Fruit fly (Drosophila melanogaster): ENCODE measurements around the gene Esp.

DNA sequence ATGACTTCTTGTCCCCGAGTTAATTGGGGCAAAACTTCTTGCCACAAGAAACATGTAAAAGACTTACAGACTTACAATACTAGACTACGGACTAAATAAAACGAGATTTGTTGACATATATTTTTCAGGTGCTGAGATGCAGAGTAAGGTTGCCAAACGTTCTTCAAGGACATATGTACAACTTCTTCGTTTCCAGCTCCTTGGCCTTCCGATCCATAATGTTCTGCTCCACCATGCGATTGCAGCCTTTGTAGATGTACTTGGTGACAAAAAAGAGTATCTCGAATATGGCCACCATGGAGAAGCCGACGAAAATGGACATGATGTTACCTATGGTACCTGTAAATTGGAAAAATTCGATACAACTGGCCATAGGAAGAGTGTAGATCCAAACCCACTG, 15.7 kb downstream of the Esp start, which contains the start of gene CAH4:
- TF ChIP-seq CG33017 (tag; optimal IDR thresholded peaks at IDR 0.05) (no peak), CG7101 (tag; optimal IDR thresholded peaks at IDR 0.05) (no peak), CG12768 (GFP tag; optimal IDR thresholded peaks at IDR 0.05) (no peak), kay (GFP tag; ENCODE audit: borderline replicate concordance) (no peak)
